Worm (Caenorhabditis elegans): ENCODE results near the gene T01C3.11.

ce11 chrV:15015799-15016198 lies 16.5 kb downstream of the T01C3.11 start:
- no peak for TF ChIP-seq madf-2 (tag; optimal IDR thresholded peaks at IDR 0.05)
- no peak for TF ChIP-seq K09A11.1 (tag; optimal IDR thresholded peaks at IDR 0.05; ENCODE audit: insufficient read depth)
- no peak for TF ChIP-seq odd-2 (tag; optimal IDR thresholded peaks at IDR 0.05)
- no peak for TF ChIP-seq fkh-10 (GFP tag; optimal IDR thresholded peaks at IDR 0.05)
- TF ChIP-seq ama-1 (optimal IDR thresholded peaks at IDR 0.05), result no peak
- no peak for TF ChIP-seq pha-4 (tag; optimal IDR thresholded peaks at IDR 0.05)
- no peak for TF ChIP-seq ceh-30 (tag; optimal IDR thresholded peaks at IDR 0.05)
- TF ChIP-seq tbx-2 (tag; optimal IDR thresholded peaks at IDR 0.05), result no peak
- TF ChIP-seq ceh-45 (GFP tag; IDR thresholded peaks at IDR 0.05), result no peak

All from whole organism, late embryonic.